Fruit fly (Drosophila melanogaster) whole organism, wandering third instar larva: ENCODE measurements around the gene rgn.

Experiments
- Abd-B ChIP-seq: fragments of >200 bp; optimal IDR thresholded peaks from 2 replicates; lab custom pipeline; 2017; ENCODE audit warnings: missing biosample characterization, missing genetic modification characterization
- CG32264 ChIP-seq: fragments of 200-800 bp; sonication (Bioruptor generic); optimal IDR thresholded peaks from 2 replicates; lab custom pipeline; 2016; ENCODE audit warnings: missing biosample characterization, missing genetic modification characterization
- CG9705 ChIP-seq: fragments of 200-800 bp; sonication (Bioruptor generic); optimal IDR thresholded peaks from 2 replicates; lab custom pipeline; 2018; ENCODE audit warnings: missing biosample characterization, mild to moderate bottlenecking, missing genetic modification characterization
- CrebA ChIP-seq: fragments of 200-800 bp; sonication (Bioruptor generic); optimal IDR thresholded peaks from 2 replicates; lab custom pipeline; 2016; ENCODE audit warnings: missing biosample characterization, mild to moderate bottlenecking, missing genetic modification characterization, borderline replicate concordance
- Dfd ChIP-seq: fragments of >200 bp; optimal IDR thresholded peaks from 2 replicates; lab custom pipeline; 2017; ENCODE audit warnings: missing biosample characterization, missing genetic modification characterization
- Dif ChIP-seq: fragments of 200-275, 200-300 bp; sonication (Bioruptor generic); optimal IDR thresholded peaks from 2 replicates; lab custom pipeline; 2018; ENCODE audit warnings: missing biosample characterization, missing genetic modification characterization; ENCODE audit not compliant: partially characterized antibody
- HLH106 ChIP-seq: fragments of 200-800 bp; optimal IDR thresholded peaks from 3 replicates; lab custom pipeline; 2019; ENCODE audit warnings: missing biosample characterization, mild to moderate bottlenecking, missing genetic modification characterization, moderate library complexity
- Hnf4 ChIP-seq: fragments of 200-800 bp; sonication (Bioruptor generic); optimal IDR thresholded peaks from 2 replicates; lab custom pipeline; 2016; ENCODE audit warnings: missing biosample characterization, mild to moderate bottlenecking, missing genetic modification characterization
- Hr78 ChIP-seq: fragments of >200 bp; optimal IDR thresholded peaks from 2 replicates; lab custom pipeline; 2017; ENCODE audit warnings: missing biosample characterization, missing genetic modification characterization
- Hr83 ChIP-seq: fragments of 200-300 bp; sonication (Bioruptor generic); optimal IDR thresholded peaks from 2 replicates; lab custom pipeline; 2016; ENCODE audit warnings: missing biosample characterization, mild to moderate bottlenecking, missing genetic modification characterization, moderate library complexity; ENCODE audit not compliant: poor library complexity, severe bottlenecking
- Jra ChIP-seq: sonication (Bioruptor generic); optimal IDR thresholded peaks from 2 replicates; lab custom pipeline; 2016; ENCODE audit warnings: missing biosample characterization, missing genetic modification characterization
- Mio ChIP-seq: sonication (Bioruptor generic); optimal IDR thresholded peaks from 2 replicates; lab custom pipeline; 2016; ENCODE audit warnings: missing biosample characterization, missing genetic modification characterization
- Myc ChIP-seq: fragments of >200 bp; optimal IDR thresholded peaks from 2 replicates; lab custom pipeline; 2017
- OdsH ChIP-seq: fragments of 200-800 bp; sonication (Bioruptor generic); optimal IDR thresholded peaks from 2 replicates; lab custom pipeline; 2016; ENCODE audit warnings: missing biosample characterization, mild to moderate bottlenecking, missing genetic modification characterization
- Rel ChIP-seq, 2 experiments: fragments of 200-800 bp; sonication (Bioruptor generic) in 1 of 2; optimal IDR thresholded peaks; 2 replicates in 1 of 2; 3 replicates in 1 of 2; lab custom pipeline; 2016 to 2019; ENCODE audit warnings: mild to moderate bottlenecking in 2 of 2, missing biosample characterization in 2 of 2, missing genetic modification characterization in 2 of 2, moderate library complexity in 1 of 2
- Sp1 ChIP-seq: fragments of 200-800 bp; sonication (Bioruptor generic); optimal IDR thresholded peaks from 3 replicates; lab custom pipeline; 2019; ENCODE audit warnings: missing biosample characterization, mild to moderate bottlenecking, missing genetic modification characterization, moderate library complexity
- Vsx2 ChIP-seq: fragments of 200-300, 225-300 bp; sonication (Bioruptor generic); optimal IDR thresholded peaks from 2 replicates; lab custom pipeline; 2018; ENCODE audit warnings: missing biosample characterization, missing genetic modification characterization; ENCODE audit not compliant: partially characterized antibody
- br ChIP-seq: fragments of 200-800 bp; sonication (Bioruptor generic); optimal IDR thresholded peaks from 2 replicates; lab custom pipeline; 2016; ENCODE audit warnings: missing biosample characterization, missing genetic modification characterization
- brk ChIP-seq: fragments of 200-800 bp; sonication (Bioruptor generic); optimal IDR thresholded peaks from 2 replicates; lab custom pipeline; 2016; ENCODE audit warnings: missing biosample characterization, mild to moderate bottlenecking, missing genetic modification characterization
- dl ChIP-seq, 2 experiments: fragments of 175-275, 200-275 bp in 1 of 2; fragments of 200-275 bp in 1 of 2; sonication (Bioruptor generic); optimal IDR thresholded peaks; lab custom pipeline; 2018; ENCODE audit warnings: mild to moderate bottlenecking in 2 of 2, missing biosample characterization in 2 of 2, missing genetic modification characterization in 2 of 2, moderate library complexity in 2 of 2; ENCODE audit not compliant: partially characterized antibody in 2 of 2, insufficient read depth in 1 of 2
- dmrt93B ChIP-seq: fragments of 200-800 bp; sonication (Bioruptor generic); optimal IDR thresholded peaks from 2 replicates; lab custom pipeline; 2018; ENCODE audit warnings: missing biosample characterization, mild to moderate bottlenecking, missing genetic modification characterization
- dsf ChIP-seq: sonication (Bioruptor generic); optimal IDR thresholded peaks from 2 replicates; lab custom pipeline; 2016; ENCODE audit warnings: missing biosample characterization, missing genetic modification characterization, borderline replicate concordance
- ey ChIP-seq: fragments of 200-800 bp; sonication (Bioruptor generic); optimal IDR thresholded peaks from 2 replicates; lab custom pipeline; 2016; ENCODE audit warnings: missing biosample characterization, missing genetic modification characterization
- foxo ChIP-seq, 2 experiments: fragments of 200-800 bp; sonication (Bioruptor generic); optimal IDR thresholded peaks; 2 replicates in 1 of 2; 3 replicates in 1 of 2; lab custom pipeline; 2016 to 2017; ENCODE audit warnings: missing biosample characterization in 2 of 2, missing genetic modification characterization in 2 of 2
- fru ChIP-seq: fragments of 200-800 bp; sonication (Bioruptor generic); optimal IDR thresholded peaks from 3 replicates; lab custom pipeline; 2016; ENCODE audit warnings: missing biosample characterization, mild to moderate bottlenecking, missing genetic modification characterization
- h ChIP-seq: fragments of 200-800 bp; sonication (Bioruptor generic); optimal IDR thresholded peaks from 3 replicates; lab custom pipeline; 2016; ENCODE audit warnings: missing biosample characterization, mild to moderate bottlenecking, missing genetic modification characterization
- jim ChIP-seq: fragments of 175-275, 200-325 bp; sonication (Bioruptor generic); optimal IDR thresholded peaks from 2 replicates; lab custom pipeline; 2016; ENCODE audit warnings: missing biosample characterization, mild to moderate bottlenecking, missing genetic modification characterization
- lola ChIP-seq: fragments of >200 bp; optimal IDR thresholded peaks from 2 replicates; lab custom pipeline; 2017; ENCODE audit warnings: missing biosample characterization, missing genetic modification characterization
- pan ChIP-seq: fragments of >200 bp; optimal IDR thresholded peaks from 2 replicates; lab custom pipeline; 2017
- psq ChIP-seq: fragments of 200-800 bp; sonication (Bioruptor generic); optimal IDR thresholded peaks from 3 replicates; lab custom pipeline; 2017; ENCODE audit warnings: missing biosample characterization, mild to moderate bottlenecking, missing genetic modification characterization, moderate library complexity
- rgr ChIP-seq: fragments of 200-800 bp; sonication (Bioruptor generic); optimal IDR thresholded peaks from 3 replicates; lab custom pipeline; 2016; ENCODE audit warnings: missing biosample characterization, mild to moderate bottlenecking, missing genetic modification characterization
- sv ChIP-seq: fragments of 200-800 bp; sonication (Bioruptor generic); optimal IDR thresholded peaks from 3 replicates; lab custom pipeline; 2016; ENCODE audit warnings: missing biosample characterization, missing genetic modification characterization
- tai ChIP-seq: sonication (Bioruptor generic); optimal IDR thresholded peaks from 2 replicates; lab custom pipeline; 2016; ENCODE audit warnings: missing biosample characterization, missing genetic modification characterization
- usp ChIP-seq: fragments of >200 bp; optimal IDR thresholded peaks from 2 replicates; lab custom pipeline; 2017; ENCODE audit warnings: missing biosample characterization, missing genetic modification characterization
- woc ChIP-seq: sonication (Bioruptor generic); optimal IDR thresholded peaks from 2 replicates; lab custom pipeline; 2016; ENCODE audit warnings: missing biosample characterization, mild to moderate bottlenecking, missing genetic modification characterization

Gene rgn

DNA sequence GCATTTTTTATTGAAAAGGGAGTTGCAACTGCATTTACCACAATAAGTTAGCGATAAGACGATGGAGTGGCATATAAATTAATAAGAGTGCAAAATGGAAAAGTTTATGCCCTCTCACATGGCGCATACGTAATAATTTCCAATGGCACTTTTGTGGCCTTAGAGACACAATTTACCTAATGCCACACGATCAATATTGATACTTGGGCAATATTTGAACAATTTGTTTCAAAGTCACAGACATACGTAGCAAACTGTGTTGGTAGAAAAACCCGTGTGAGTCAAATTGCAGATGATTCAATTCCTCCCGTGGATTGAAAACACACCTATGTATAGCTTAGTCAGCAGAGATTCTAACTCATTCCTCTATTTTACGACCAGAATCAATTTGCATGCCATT is 29.8 kb downstream of the rgn start:
- TF ChIP-seq h (GFP tag; lab: Kevin White, UChicago) (no peak), br (no peak), CG32264 (GFP tag; lab: Kevin White, UChicago) (no peak), CG9705 (no peak), Rel (GFP tag; optimal IDR thresholded peaks at IDR 0.05; lab: Kevin White, UChicago) (no peak), Rel (tag; optimal IDR thresholded peaks at IDR 0.05; lab: Kevin White, UChicago) (no peak)

DNA sequence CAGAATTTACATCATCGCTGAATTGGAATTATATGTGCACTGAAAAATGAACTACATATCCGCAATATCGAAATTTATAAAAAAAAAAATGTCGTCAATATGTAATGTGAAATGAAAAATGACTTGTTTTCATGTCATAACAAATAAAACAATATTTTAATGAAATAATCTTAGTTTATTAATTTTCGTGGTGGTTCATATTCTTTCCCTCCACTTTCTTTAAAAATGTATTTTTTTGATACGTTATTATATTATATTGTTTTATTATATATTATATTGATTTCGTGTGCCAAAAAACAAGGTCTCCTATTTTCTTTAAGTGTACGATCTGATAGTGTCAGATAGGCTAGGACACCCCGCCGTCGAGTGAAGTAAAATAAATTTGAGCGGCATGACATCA is 32.0 kb downstream of the rgn start:
- TF ChIP-seq Sp1 (GFP tag; lab: Kevin White, UChicago): no peak
- TF ChIP-seq ey (GFP tag; lab: Kevin White, UChicago): no peak
- no peak for TF ChIP-seq br
- TF ChIP-seq foxo (GFP tag; optimal IDR thresholded peaks at IDR 0.05; lab: Kevin White, UChicago): peak in 1 of 2 experiments; percentile 15
- TF ChIP-seq Abd-B (GFP tag; lab: Kevin White, UChicago): no peak
- no peak for TF ChIP-seq dl (GFP tag; optimal IDR thresholded peaks at IDR 0.05; lab: Kevin White, UChicago; ENCODE audit: insufficient read depth in 1 of 2, partially characterized antibody in 2 of 2)
- no peak for TF ChIP-seq jim (GFP tag; lab: Kevin White, UChicago)
- no peak for TF ChIP-seq lola (GFP tag; lab: Kevin White, UChicago)

DNA sequence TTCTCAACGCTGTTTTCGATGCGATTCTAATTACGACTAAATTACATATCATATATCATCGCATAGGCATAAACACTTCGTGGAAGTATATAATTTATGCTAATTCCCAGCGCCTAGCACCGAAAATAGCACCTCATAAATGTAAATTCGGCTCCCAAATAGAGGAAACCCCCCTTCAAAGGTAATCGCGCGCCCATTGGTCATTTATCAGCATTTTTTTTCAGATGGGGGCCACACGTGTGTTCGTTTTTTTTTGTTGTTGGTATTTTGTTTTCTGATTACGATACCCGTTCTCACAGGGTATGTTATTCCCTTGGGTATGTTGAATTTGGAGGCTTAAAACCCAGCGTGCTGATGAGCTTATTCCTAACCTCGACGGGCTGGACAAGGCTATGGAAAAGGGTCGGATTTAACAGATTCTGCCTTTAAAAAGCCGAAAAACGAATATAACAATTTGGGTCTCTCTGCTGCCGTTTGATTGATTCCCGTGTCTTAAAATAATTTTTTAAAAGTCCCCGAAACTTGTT is 34.7 kb downstream of the rgn start:
- TF ChIP-seq jim (GFP tag; lab: Kevin White, UChicago) (no peak), Abd-B (GFP tag; lab: Kevin White, UChicago) (no peak), Vsx2 (GFP tag; lab: Kevin White, UChicago) (no peak), CrebA (GFP tag; lab: Kevin White, UChicago) (no peak), rgr (GFP tag; lab: Kevin White, UChicago) (no peak)

- TF ChIP-seq HLH106 (tag; lab: Kevin White, UChicago): no peak
- TF ChIP-seq Dif (GFP tag; lab: Kevin White, UChicago): no peak
- no peak for TF ChIP-seq brk (GFP tag; lab: Kevin White, UChicago)
- TF ChIP-seq rgr (GFP tag; lab: Kevin White, UChicago): peak; percentile 25
- TF ChIP-seq pan (lab: Kevin White, UChicago): no peak
- TF ChIP-seq Hr83 (GFP tag; lab: Kevin White, UChicago): no peak
- TF ChIP-seq dmrt93B (GFP tag; lab: Kevin White, UChicago): peak; percentile 32
- TF ChIP-seq Hr78 (GFP tag; lab: Kevin White, UChicago): no peak
- peak; percentile 41 for TF ChIP-seq ey (GFP tag; lab: Kevin White, UChicago)
- TF ChIP-seq h (GFP tag; lab: Kevin White, UChicago): peak; percentile 49
- no peak for TF ChIP-seq CG9705
- TF ChIP-seq psq: peak; percentile 39
- peak; percentile 32 for TF ChIP-seq fru (GFP tag; lab: Kevin White, UChicago)
- no peak for TF ChIP-seq dl (GFP tag; optimal IDR thresholded peaks at IDR 0.05; lab: Kevin White, UChicago; ENCODE audit: insufficient read depth in 1 of 2, partially characterized antibody in 2 of 2)
- TF ChIP-seq foxo (GFP tag; optimal IDR thresholded peaks at IDR 0.05; lab: Kevin White, UChicago): peak in 1 of 2 experiments; percentile 48
- TF ChIP-seq usp (GFP tag; lab: Kevin White, UChicago): no peak
- TF ChIP-seq woc (GFP tag; lab: Kevin White, UChicago): peak; percentile 26
- peak; percentile 52 for TF ChIP-seq Sp1 (GFP tag; lab: Kevin White, UChicago)
- TF ChIP-seq Hnf4 (GFP tag; lab: Kevin White, UChicago): no peak
- TF ChIP-seq lola (GFP tag; lab: Kevin White, UChicago): no peak
- peak; percentile 62 for TF ChIP-seq OdsH (GFP tag; lab: Kevin White, UChicago)
- TF ChIP-seq CrebA (GFP tag; lab: Kevin White, UChicago): no peak
Observed at dm6 chr3L:21417884-21418536, 35.7 kb downstream of the rgn start.

dm6 chr3L:21427490-21427889 is 45.2 kb downstream of the rgn start, which contains the start of gene CG33288:
CG33288 (plus strand) TSS chr3L:21427790.
- TF ChIP-seq Vsx2 (GFP tag; lab: Kevin White, UChicago): no peak
- TF ChIP-seq Jra (GFP tag; lab: Kevin White, UChicago): no peak
- TF ChIP-seq dl (GFP tag; optimal IDR thresholded peaks at IDR 0.05; lab: Kevin White, UChicago; ENCODE audit: insufficient read depth in 1 of 2, partially characterized antibody in 2 of 2): no peak
- no peak for TF ChIP-seq sv
- TF ChIP-seq Dfd (GFP tag; lab: Kevin White, UChicago): no peak
- TF ChIP-seq jim (GFP tag; lab: Kevin White, UChicago): no peak
- TF ChIP-seq CG9705: no peak
- no peak for TF ChIP-seq woc (GFP tag; lab: Kevin White, UChicago)
- no peak for TF ChIP-seq h (GFP tag; lab: Kevin White, UChicago)
- TF ChIP-seq HLH106 (tag; lab: Kevin White, UChicago): no peak
- no peak for TF ChIP-seq Hr78 (GFP tag; lab: Kevin White, UChicago)
- no peak for TF ChIP-seq tai (GFP tag; lab: Kevin White, UChicago)
- no peak for TF ChIP-seq dsf (GFP tag; lab: Kevin White, UChicago)
- no peak for TF ChIP-seq Mio (GFP tag; lab: Kevin White, UChicago)
- no peak for TF ChIP-seq ey (GFP tag; lab: Kevin White, UChicago)
- TF ChIP-seq Dif (GFP tag; lab: Kevin White, UChicago): no peak
- TF ChIP-seq foxo (GFP tag; optimal IDR thresholded peaks at IDR 0.05; lab: Kevin White, UChicago): no peak
- no peak for TF ChIP-seq Myc (lab: Kevin White, UChicago)
- no peak for TF ChIP-seq CrebA (GFP tag; lab: Kevin White, UChicago)
